Worm (Caenorhabditis elegans): ENCODE data around the gene dhs-7.

dhs-7 gene

ce11 chrII:7208184-7208583, at the start of gene dhs-7:
dhs-7 (minus strand) TSS chrII:7208460.
- TF ChIP-seq vab-15 (tag; optimal IDR thresholded peaks at IDR 0.05) = no peak
- TF ChIP-seq tlp-1 (tag; optimal IDR thresholded peaks at IDR 0.05) = no peak
- no peak for TF ChIP-seq rnt-1 (tag; optimal IDR thresholded peaks at IDR 0.05)
- TF ChIP-seq nhr-28 (tag; optimal IDR thresholded peaks at IDR 0.05) = no peak
- no peak for TF ChIP-seq fkh-4 (tag; optimal IDR thresholded peaks at IDR 0.05; ENCODE audit: borderline replicate concordance)
- TF ChIP-seq lin-13 (GFP tag; optimal IDR thresholded peaks at IDR 0.05) = no peak
- no peak for TF ChIP-seq pag-3 (tag; optimal IDR thresholded peaks at IDR 0.05; ENCODE audit: borderline replicate concordance, insufficient read depth)
- TF ChIP-seq elt-2 (tag; optimal IDR thresholded peaks at IDR 0.05) = peak; percentile 44

ce11 chrII:7255614-7256162, 47.4 kb upstream of the dhs-7 start, which contains the start of gene F32A5.8:
F32A5.8 (plus strand) TSS chrII:7256112.
- TF ChIP-seq lin-35 (GFP tag; optimal IDR thresholded peaks at IDR 0.05) (peak in 1 of 2 experiments; percentile 30), lir-3 (tag; optimal IDR thresholded peaks at IDR 0.05; ENCODE audit: poor library complexity) (peak; percentile 14), aha-1 (tag; optimal IDR thresholded peaks at IDR 0.05) (no peak), elt-2 (tag; optimal IDR thresholded peaks at IDR 0.05) (peak; percentile 58), nhr-84 (tag; optimal IDR thresholded peaks at IDR 0.05) (no peak), nhr-85 (tag) (peak; percentile 21), zip-4 (GFP tag; optimal IDR thresholded peaks at IDR 0.05) (no peak), blmp-1 (tag; optimal IDR thresholded peaks at IDR 0.05) (peak; percentile 3), nhr-77 (tag; optimal IDR thresholded peaks at IDR 0.05) (peak; percentile 23), nhr-90 (tag; optimal IDR thresholded peaks at IDR 0.05; ENCODE audit: poor library complexity) (peak; percentile 1), nhr-20 (tag; optimal IDR thresholded peaks at IDR 0.05) (peak; percentile 18)

DNA sequence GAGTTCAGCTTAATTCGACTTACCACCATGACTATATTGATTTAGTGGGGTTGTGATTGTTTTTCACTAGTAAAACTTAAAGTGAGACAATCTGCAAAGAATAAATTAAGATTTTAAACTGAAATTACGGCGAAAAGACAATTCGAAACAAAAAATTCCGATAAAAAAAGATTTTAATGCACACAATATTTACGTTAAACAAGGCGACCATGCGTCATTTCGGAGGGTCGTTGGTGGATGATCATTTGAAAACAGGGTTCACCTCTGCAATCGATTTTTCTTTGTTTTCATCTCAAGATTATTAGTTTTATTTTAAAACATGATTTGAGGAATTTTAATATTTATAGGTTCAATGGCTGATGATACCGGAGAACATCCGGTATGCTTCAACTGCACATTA, 44.8 kb upstream of the dhs-7 start, which contains the start of gene lsm-4:
Gene lsm-4, minus strand, starts transcription at position 91 of the 400 bp plus-strand sequence.
- TF ChIP-seq sptf-1 (tag; optimal IDR thresholded peaks at IDR 0.05) (no peak), mep-1 (tag; optimal IDR thresholded peaks at IDR 0.05) (peak; percentile 2), nhr-20 (tag; optimal IDR thresholded peaks at IDR 0.05) (peak; percentile 40), efl-1 (optimal IDR thresholded peaks at IDR 0.05) (peak in 1 of 2 experiments; percentile 27), efl-1 (GFP tag; optimal IDR thresholded peaks at IDR 0.05 in 1 of 2) (peak in 1 of 2 experiments; percentile 3), C16A3.4 (tag; optimal IDR thresholded peaks at IDR 0.05) (peak; percentile 6), lin-35 (GFP tag; optimal IDR thresholded peaks at IDR 0.05) (peak in 1 of 2 experiments; percentile 27), nhr-90 (tag; optimal IDR thresholded peaks at IDR 0.05; ENCODE audit: poor library complexity) (no peak), dpl-1 (GFP tag; optimal IDR thresholded peaks at IDR 0.05) (peak in 1 of 3 experiments; percentile 20), lsy-2 (tag; optimal IDR thresholded peaks at IDR 0.05) (peak in 1 of 2 experiments; percentile 12), blmp-1 (tag; optimal IDR thresholded peaks at IDR 0.05) (peak; percentile 28)

ce11 chrII:7251978-7252377, 43.7 kb upstream of the dhs-7 start, which contains the start of the genes prx-13 and ada-2:
prx-13 (minus strand) TSS chrII:7252015.
ada-2 (plus strand) TSS chrII:7252259.
- no peak for TF ChIP-seq ceh-63 (GFP tag; optimal IDR thresholded peaks at IDR 0.05)
- TF ChIP-seq hlh-4 (tag; optimal IDR thresholded peaks at IDR 0.05) = no peak
- no peak for TF ChIP-seq ceh-8 (GFP tag; optimal IDR thresholded peaks at IDR 0.05)
- peak in 1 of 6 experiments; percentile 29 for TF ChIP-seq elt-3 (tag; optimal IDR thresholded peaks at IDR 0.05)
- TF ChIP-seq nhr-84 (tag; optimal IDR thresholded peaks at IDR 0.05) = no peak
- peak; percentile 85 for TF ChIP-seq nhr-20 (tag; optimal IDR thresholded peaks at IDR 0.05)
- TF ChIP-seq mab-9 (GFP tag; IDR thresholded peaks at IDR 0.05) = no peak
- TF ChIP-seq lin-39 (tag; optimal IDR thresholded peaks at IDR 0.05) = no peak
- TF ChIP-seq lin-35 (GFP tag; optimal IDR thresholded peaks at IDR 0.05) = peak in 1 of 2 experiments; percentile 14
- TF ChIP-seq C16A3.4 (tag; optimal IDR thresholded peaks at IDR 0.05) = no peak
- TF ChIP-seq C34B4.2 (tag; optimal IDR thresholded peaks at IDR 0.05) = no peak
- no peak for TF ChIP-seq lin-14 (GFP tag; optimal IDR thresholded peaks at IDR 0.05)
- no peak for TF ChIP-seq unc-98 (GFP tag; IDR thresholded peaks at IDR 0.05)
- TF ChIP-seq vab-15 (tag; optimal IDR thresholded peaks at IDR 0.05) = no peak
- no peak for TF ChIP-seq fkh-10 (GFP tag; optimal IDR thresholded peaks at IDR 0.05)
- no peak for TF ChIP-seq pqm-1 (tag; optimal IDR thresholded peaks at IDR 0.05)
- no peak for TF ChIP-seq tlp-1 (tag; optimal IDR thresholded peaks at IDR 0.05)
- TF ChIP-seq ceh-82 (tag; optimal IDR thresholded peaks at IDR 0.05) = no peak
- no peak for TF ChIP-seq hpl-2 (GFP tag; optimal IDR thresholded peaks at IDR 0.05)
- no peak for TF ChIP-seq aly-2 (tag; optimal IDR thresholded peaks at IDR 0.05)
- TF ChIP-seq efl-1 (optimal IDR thresholded peaks at IDR 0.05) = no peak
- peak in 1 of 2 experiments; percentile 78 for TF ChIP-seq efl-1 (GFP tag; optimal IDR thresholded peaks at IDR 0.05 in 1 of 2)
- TF ChIP-seq nhr-85 (tag) = no peak
- TF ChIP-seq unc-130 (tag; optimal IDR thresholded peaks at IDR 0.05) = no peak
- no peak for TF ChIP-seq pax-3 (tag; optimal IDR thresholded peaks at IDR 0.05)
- peak; percentile 12 for TF ChIP-seq snu-23 (GFP tag; optimal IDR thresholded peaks at IDR 0.05)
- no peak for TF ChIP-seq lin-13 (GFP tag; optimal IDR thresholded peaks at IDR 0.05)
- no peak for TF ChIP-seq xbp-1 (tag; optimal IDR thresholded peaks at IDR 0.05)
- peak; percentile 45 for TF ChIP-seq elt-2 (tag; optimal IDR thresholded peaks at IDR 0.05)
- no peak for TF ChIP-seq zag-1 (tag; optimal IDR thresholded peaks at IDR 0.05)

Measured in whole organism, L1 larva.